Fruit fly (Drosophila melanogaster): ENCODE results near the gene CG5885.

The CG5885 gene

dm6 chr2L:9918020-9918959 is at the start of gene CG5885, which contains the start of gene CG4598 (continued):
- TF ChIP-seq CG11504 (tag; optimal IDR thresholded peaks at IDR 0.05) (peak; percentile 84), ci (GFP tag; IDR thresholded peaks at IDR 0.05) (peak; percentile 85), crp (GFP tag; optimal IDR thresholded peaks at IDR 0.05) (peak in 1 of 2 experiments; percentile 55), Six4 (GFP tag; optimal IDR thresholded peaks at IDR 0.05) (no peak), YL-1 (GFP tag; optimal IDR thresholded peaks at IDR 0.05) (peak; percentile 89), oc (tag; optimal IDR thresholded peaks at IDR 0.05) (no peak), az2 (GFP tag; optimal IDR thresholded peaks at IDR 0.05) (peak; percentile 76), otp (GFP tag; IDR thresholded peaks at IDR 0.05) (peak; percentile 42; the same call in 2 of the 3 replicates), CG13123 (GFP tag; optimal IDR thresholded peaks at IDR 0.05) (peak; percentile 26), Neu2 (GFP tag; optimal IDR thresholded peaks at IDR 0.05; ENCODE audit: borderline replicate concordance) (no peak), Hr78 (GFP tag; optimal IDR thresholded peaks at IDR 0.05) (peak in 1 of 2 experiments; percentile 37), CG10209 (GFP tag; optimal IDR thresholded peaks at IDR 0.05) (peak; percentile 66), CG11085 (GFP tag; IDR thresholded peaks at IDR 0.05) (no peak), Asciz (GFP tag; optimal IDR thresholded peaks at IDR 0.05) (peak; percentile 31), CG9215 (GFP tag; IDR thresholded peaks at IDR 0.05) (0 out of 2 replicates have a peak, but pooled peaks have one; percentile 13), MBD-R2 (GFP tag; IDR thresholded peaks at IDR 0.05) (peak; percentile 66), hbn (GFP tag; IDR thresholded peaks at IDR 0.05; ENCODE audit: partially characterized antibody) (peak; percentile 68), usp (GFP tag; optimal IDR thresholded peaks at IDR 0.05) (no peak), odd (GFP tag; optimal IDR thresholded peaks at IDR 0.05) (peak; percentile 56), Ada2b (GFP tag; IDR thresholded peaks at IDR 0.05) (peak; percentile 85), cad (GFP tag; optimal IDR thresholded peaks at IDR 0.05) (no peak), Nf-YA (GFP tag; IDR thresholded peaks at IDR 0.05) (no peak), ssp (GFP tag; IDR thresholded peaks at IDR 0.05) (peak; percentile 39; the same call in 1 of the 2 replicates), CG3407 (GFP tag; optimal IDR thresholded peaks at IDR 0.05) (peak; percentile 54), CG4730 (GFP tag; IDR thresholded peaks at IDR 0.05) (0 out of 2 replicates have a peak, but pooled peaks have one; percentile 22), trh (GFP tag; optimal IDR thresholded peaks at IDR 0.05) (peak; percentile 61), CG33557 (GFP tag; optimal IDR thresholded peaks at IDR 0.05) (peak; percentile 48), psq (GFP tag; optimal IDR thresholded peaks at IDR 0.05) (peak; percentile 42), CG16815 (GFP tag; optimal IDR thresholded peaks at IDR 0.05) (peak; percentile 40), CG4404 (GFP tag; IDR thresholded peaks at IDR 0.05) (no peak), CG4820 (GFP tag; optimal IDR thresholded peaks at IDR 0.05) (peak; percentile 84), CG11247 (GFP tag; IDR thresholded peaks at IDR 0.05) (no peak; the same call in 1 of the 2 replicates), D19B (GFP tag; optimal IDR thresholded peaks at IDR 0.05) (peak; percentile 13), mirr (GFP tag; optimal IDR thresholded peaks at IDR 0.05) (no peak), CG34224 (GFP tag; IDR thresholded peaks at IDR 0.05; ENCODE audit: partially characterized antibody) (peak; percentile 72; the same call in 2 of the 3 replicates), zen (tag; optimal IDR thresholded peaks at IDR 0.05) (peak; percentile 7), gcm2 (GFP tag; optimal IDR thresholded peaks at IDR 0.05) (peak; percentile 25), dati (GFP tag; IDR thresholded peaks at IDR 0.05) (no peak), CG4617 (GFP tag; optimal IDR thresholded peaks at IDR 0.05; ENCODE audit: borderline replicate concordance) (peak; percentile 48), Dfd (GFP tag; optimal IDR thresholded peaks at IDR 0.05) (no peak), CG7987 (GFP tag; optimal IDR thresholded peaks at IDR 0.05) (no peak), ro (GFP tag; IDR thresholded peaks at IDR 0.05) (no peak), cas (GFP tag; IDR thresholded peaks at IDR 0.05) (no peak), chm (GFP tag; IDR thresholded peaks at IDR 0.05) (peak; percentile 61), ken (GFP tag; IDR thresholded peaks at IDR 0.05) (peak; percentile 71; the same call in 1 of the 3 replicates), pb (GFP tag; optimal IDR thresholded peaks at IDR 0.05) (no peak), unc-4 (GFP tag; IDR thresholded peaks at IDR 0.05; ENCODE audit: partially characterized antibody) (peak; percentile 80), pzg (GFP tag; optimal IDR thresholded peaks at IDR 0.05) (peak; percentile 90)
